Fruit fly (Drosophila melanogaster): ENCODE data around the gene CG1116.

Gene CG1116

dm6 chr3R:5219466-5219865 is at the start of gene CG1116, which contains the start of gene Prosbeta2R2:
CG1116 (plus strand) TSS chr3R:5219657.
Prosbeta2R2 (minus strand) TSS chr3R:5219528.
- TF ChIP-seq noc (tag; optimal IDR thresholded peaks at IDR 0.05) = no peak

dm6 chr3R:5171972-5172371 is 47.5 kb upstream of the CG1116 start:
- no peak for TF ChIP-seq noc (tag; optimal IDR thresholded peaks at IDR 0.05)

dm6 chr3R:5175944-5176343 is 43.5 kb upstream of the CG1116 start:
- no peak for TF ChIP-seq noc (tag; optimal IDR thresholded peaks at IDR 0.05)

- TF ChIP-seq noc (tag; optimal IDR thresholded peaks at IDR 0.05) = no peak
These were observed 31.7 kb upstream of the CG1116 start for dm6 chr3R:5187806-5188205.

dm6 chr3R:5193271-5193670 is 26.2 kb upstream of the CG1116 start:
- TF ChIP-seq noc (tag; optimal IDR thresholded peaks at IDR 0.05) = no peak

dm6 chr3R:5198302-5198701 is 21.2 kb upstream of the CG1116 start:
- TF ChIP-seq noc (tag; optimal IDR thresholded peaks at IDR 0.05) = no peak

- TF ChIP-seq noc (tag; optimal IDR thresholded peaks at IDR 0.05) = no peak
These were observed 19.9 kb upstream of the CG1116 start for dm6 chr3R:5199581-5199980.

- TF ChIP-seq noc (tag; optimal IDR thresholded peaks at IDR 0.05) = no peak
These were observed 15.7 kb upstream of the CG1116 start for dm6 chr3R:5203796-5204195.

- no peak for TF ChIP-seq noc (tag; optimal IDR thresholded peaks at IDR 0.05)
These were observed 14.0 kb upstream of the CG1116 start for dm6 chr3R:5205319-5206033.

dm6 chr3R:5207277-5208114 is 12.0 kb upstream of the CG1116 start:
- no peak for TF ChIP-seq noc (tag; optimal IDR thresholded peaks at IDR 0.05)

- no peak for TF ChIP-seq noc (tag; optimal IDR thresholded peaks at IDR 0.05)
These were observed 11.4 kb upstream of the CG1116 start for dm6 chr3R:5208115-5208365.

- no peak for TF ChIP-seq noc (tag; optimal IDR thresholded peaks at IDR 0.05)
These were observed 10.0 kb upstream of the CG1116 start for dm6 chr3R:5209481-5209880.

dm6 chr3R:5211401-5211800 is 8.1 kb upstream of the CG1116 start:
- TF ChIP-seq noc (tag; optimal IDR thresholded peaks at IDR 0.05) = no peak

dm6 chr3R:5211901-5212758 is 7.3 kb upstream of the CG1116 start:
- no peak for TF ChIP-seq noc (tag; optimal IDR thresholded peaks at IDR 0.05)

- TF ChIP-seq noc (tag; optimal IDR thresholded peaks at IDR 0.05) = no peak
These were observed 6.8 kb upstream of the CG1116 start for dm6 chr3R:5212759-5213053.

- TF ChIP-seq noc (tag; optimal IDR thresholded peaks at IDR 0.05) = no peak
These were observed 6.1 kb upstream of the CG1116 start for dm6 chr3R:5213309-5213708.

Data from whole organism, larva.